Worm (Caenorhabditis elegans): ENCODE measurements around the gene ced-10.

DNA sequence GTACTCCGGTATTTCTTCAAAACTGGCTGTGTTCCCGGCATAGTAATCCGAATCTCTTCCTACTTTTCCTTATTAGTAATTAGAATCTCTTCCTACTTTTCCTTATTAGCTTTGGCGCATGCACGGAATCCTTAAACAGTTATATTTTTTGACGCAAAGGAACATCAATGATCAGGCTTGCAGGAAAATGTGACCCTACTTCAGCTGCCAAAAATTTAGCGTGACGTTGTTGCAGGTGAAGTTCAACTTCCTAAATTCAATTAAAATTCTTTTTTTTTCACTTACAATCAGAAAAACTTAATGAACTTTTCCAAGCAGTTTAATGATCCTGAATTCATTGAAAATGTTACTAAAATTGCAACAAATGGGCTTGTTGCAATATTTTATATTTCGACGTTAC is 16.0 kb downstream of the ced-10 start, which contains the start of gene srz-79:
- no peak for TF ChIP-seq unc-39 (tag; optimal IDR thresholded peaks at IDR 0.05)
- no peak for TF ChIP-seq zag-1 (tag; optimal IDR thresholded peaks at IDR 0.05)
- no peak for TF ChIP-seq duxl-1 (tag; optimal IDR thresholded peaks at IDR 0.05; ENCODE audit: poor library complexity)
- TF ChIP-seq nhr-6 (tag; optimal IDR thresholded peaks at IDR 0.05) = no peak
- TF ChIP-seq ztf-11 (tag; optimal IDR thresholded peaks at IDR 0.05) = no peak
- TF ChIP-seq fos-1 (tag; optimal IDR thresholded peaks at IDR 0.05) = no peak
